Worm (Caenorhabditis elegans) whole organism, L2 larva: ENCODE measurements around the gene Y46G5A.15.

Source experiments
- C34F6.9 ChIP-seq: fragments of 150-350 bp; optimal IDR thresholded peaks from 2 replicates; lab custom pipeline; 2014; ENCODE audit warnings: missing biosample characterization, missing genetic modification characterization
- F13H6.1 ChIP-seq: sonication (generic microtip); optimal IDR thresholded peaks from 2 replicates; lab custom pipeline; 2016; ENCODE audit warnings: missing genetic modification characterization, missing compliant biosample characterization
- R02D3.7 ChIP-seq: fragments of 150-350 bp; optimal IDR thresholded peaks from 2 replicates; lab custom pipeline; 2014; ENCODE audit warnings: missing biosample characterization, missing genetic modification characterization
- Y55F3AM.14 ChIP-seq: fragments of 200-800 bp; sonication (Bioruptor generic); optimal IDR thresholded peaks from 2 replicates; lab custom pipeline; 2018; ENCODE audit warnings: mild to moderate bottlenecking, missing genetic modification characterization, missing compliant biosample characterization
- ZK546.5 ChIP-seq: sonication (generic microtip); optimal IDR thresholded peaks from 2 replicates; lab custom pipeline; 2017; ENCODE audit warnings: missing biosample characterization, missing genetic modification characterization
- aly-2 ChIP-seq: fragments of 150-350 bp; optimal IDR thresholded peaks from 2 replicates; lab custom pipeline; 2014; ENCODE audit warnings: missing biosample characterization, missing genetic modification characterization
- ama-1 ChIP-seq: fragments of 150-350 bp; optimal IDR thresholded peaks from 2 replicates; lab custom pipeline; 2018; ENCODE audit warnings: inconsistent platforms
- ceh-16 ChIP-seq: fragments of 150-350 bp; optimal IDR thresholded peaks from 2 replicates; lab custom pipeline; 2014; ENCODE audit warnings: missing biosample characterization, missing genetic modification characterization
- crh-2 ChIP-seq: sonication (generic microtip); optimal IDR thresholded peaks from 2 replicates; lab custom pipeline; 2017; ENCODE audit warnings: missing biosample characterization, missing genetic modification characterization
- dmd-4 ChIP-seq: sonication (generic microtip); optimal IDR thresholded peaks from 2 replicates; lab custom pipeline; 2017; ENCODE audit warnings: missing biosample characterization, missing genetic modification characterization
- elt-1 ChIP-seq: fragments of 150-350 bp; optimal IDR thresholded peaks from 2 replicates; lab custom pipeline; 2014; ENCODE audit warnings: missing biosample characterization, missing genetic modification characterization
- elt-3 ChIP-seq: sonication (generic microtip); optimal IDR thresholded peaks from 2 replicates; lab custom pipeline; 2017; ENCODE audit warnings: missing biosample characterization, missing genetic modification characterization
- fos-1 ChIP-seq: fragments of 150-350 bp; optimal IDR thresholded peaks from 2 replicates; lab custom pipeline; 2014; ENCODE audit warnings: missing biosample characterization, missing genetic modification characterization
- lin-13 ChIP-seq: fragments of 150-350 bp; optimal IDR thresholded peaks from 2 replicates; lab custom pipeline; 2014; ENCODE audit warnings: missing biosample characterization, missing genetic modification reagents, missing genetic modification characterization
- lin-39 ChIP-seq: fragments of 150-350 bp; optimal IDR thresholded peaks from 2 replicates; lab custom pipeline; 2014; ENCODE audit warnings: missing biosample characterization, missing genetic modification reagents, missing genetic modification characterization
- lsy-2 ChIP-seq, 2 experiments: fragments of 150-350 bp in 1 of 2; sonication (generic microtip) in 1 of 2; optimal IDR thresholded peaks; 2 replicates each; lab custom pipeline; 2014 to 2017; ENCODE audit warnings: missing biosample characterization in 2 of 2, missing genetic modification characterization in 2 of 2
- mbf-1 ChIP-seq: sonication (generic microtip); optimal IDR thresholded peaks from 2 replicates; lab custom pipeline; 2017; ENCODE audit warnings: missing biosample characterization, missing genetic modification characterization
- mdl-1 ChIP-seq, 2 experiments: fragments of 150-350 bp in 1 of 2; sonication (generic microtip) in 1 of 2; optimal IDR thresholded peaks; 2 replicates each; lab custom pipeline; 2017; ENCODE audit warnings: missing biosample characterization in 2 of 2, missing genetic modification characterization in 2 of 2
- nhr-11 ChIP-seq: fragments of 150-350 bp; optimal IDR thresholded peaks from 2 replicates; lab custom pipeline; 2014; ENCODE audit warnings: missing biosample characterization, missing genetic modification characterization
- nhr-129 ChIP-seq: fragments of 150-350 bp; optimal IDR thresholded peaks from 2 replicates; lab custom pipeline; 2014; ENCODE audit warnings: missing biosample characterization, missing genetic modification characterization
- nhr-21 ChIP-seq: fragments of 150-350 bp; optimal IDR thresholded peaks from 2 replicates; lab custom pipeline; 2014; ENCODE audit warnings: missing biosample characterization, missing genetic modification characterization
- nhr-23 ChIP-seq: fragments of 150-350 bp; optimal IDR thresholded peaks from 2 replicates; lab custom pipeline; 2014; ENCODE audit warnings: missing biosample characterization, missing genetic modification reagents, missing genetic modification characterization
- nhr-237 ChIP-seq: fragments of 150-350 bp; optimal IDR thresholded peaks from 2 replicates; lab custom pipeline; 2014; ENCODE audit warnings: missing biosample characterization, missing genetic modification characterization
- nhr-25 ChIP-seq: fragments of 150-350 bp; sonication (generic microtip); optimal IDR thresholded peaks from 3 replicates; lab custom pipeline; 2014; ENCODE audit warnings: missing biosample characterization, missing genetic modification characterization
- nhr-6 ChIP-seq: fragments of 150-350 bp; optimal IDR thresholded peaks from 2 replicates; lab custom pipeline; 2014; ENCODE audit warnings: missing biosample characterization, missing genetic modification characterization
- skn-1 ChIP-seq: sonication (generic microtip); optimal IDR thresholded peaks from 2 replicates; lab custom pipeline; 2017; ENCODE audit warnings: missing biosample characterization, missing genetic modification characterization
- sma-3 ChIP-seq: sonication (generic microtip); optimal IDR thresholded peaks from 2 replicates; lab custom pipeline; 2016; ENCODE audit warnings: missing genetic modification reagents, missing genetic modification characterization, missing compliant biosample characterization
- sma-9 ChIP-seq, 2 experiments: fragments of 150-350 bp in 1 of 2; sonication (generic microtip) in 1 of 2; optimal IDR thresholded peaks; 2 replicates each; lab custom pipeline; 2014 to 2016; ENCODE audit warnings: missing genetic modification characterization in 2 of 2, mild to moderate bottlenecking in 1 of 2, missing biosample characterization in 1 of 2, missing compliant biosample characterization in 1 of 2, missing genetic modification reagents in 1 of 2, moderate library complexity in 1 of 2
- snpc-4 ChIP-seq: fragments of 150-350 bp; optimal IDR thresholded peaks from 2 replicates; lab custom pipeline; 2014; ENCODE audit warnings: missing biosample characterization, missing genetic modification characterization
- unc-55 ChIP-seq: fragments of 150-350 bp; sonication (generic microtip); optimal IDR thresholded peaks from 3 replicates; lab custom pipeline; 2014; ENCODE audit warnings: missing biosample characterization, missing genetic modification reagents, missing genetic modification characterization
- unc-62 ChIP-seq: fragments of 150-350 bp; optimal IDR thresholded peaks from 2 replicates; lab custom pipeline; 2014; ENCODE audit warnings: missing biosample characterization, missing genetic modification reagents, missing genetic modification characterization
- zag-1 ChIP-seq: fragments of 150-350 bp; optimal IDR thresholded peaks from 2 replicates; lab custom pipeline; 2014; ENCODE audit warnings: missing biosample characterization, missing genetic modification characterization
- ztf-1 ChIP-seq: fragments of 200-800 bp; sonication (Bioruptor generic); conservative IDR thresholded peaks from 2 replicates; pipeline ENCODE4 v1.3.6; 2022; ENCODE audit warnings: missing genetic modification characterization, missing compliant biosample characterization
- ztf-11 ChIP-seq: sonication (generic microtip); optimal IDR thresholded peaks from 2 replicates; lab custom pipeline; 2017; ENCODE audit warnings: missing biosample characterization, missing genetic modification characterization
- ztf-4 ChIP-seq: fragments of 150-350 bp; optimal IDR thresholded peaks from 2 replicates; lab custom pipeline; 2014; ENCODE audit warnings: missing biosample characterization, missing genetic modification characterization

The Y46G5A.15 gene

ce11 chrII:12797211-12797794 is 12.1 kb upstream of the Y46G5A.15 start:
- TF ChIP-seq nhr-237 (no peak), fos-1 (tag; lab: Kevin White, UChicago) (peak; percentile 52), ama-1 (lab: Kevin White, UChicago) (peak; percentile 36), lsy-2 (tag; optimal IDR thresholded peaks at IDR 0.05; lab: Kevin White, UChicago) (peak in 1 of 2 experiments; percentile 26), C34F6.9 (tag; lab: Kevin White, UChicago) (peak; percentile 30), crh-2 (tag; lab: Kevin White, UChicago) (peak; percentile 61), lin-13 (GFP tag; lab: Kevin White, UChicago) (peak; percentile 25), sma-9 (GFP tag; optimal IDR thresholded peaks at IDR 0.05; lab: Kevin White, UChicago) (peak; percentile 50), sma-9 (tag; optimal IDR thresholded peaks at IDR 0.05; lab: Kevin White, UChicago) (no peak), ztf-11 (no peak)

DNA sequence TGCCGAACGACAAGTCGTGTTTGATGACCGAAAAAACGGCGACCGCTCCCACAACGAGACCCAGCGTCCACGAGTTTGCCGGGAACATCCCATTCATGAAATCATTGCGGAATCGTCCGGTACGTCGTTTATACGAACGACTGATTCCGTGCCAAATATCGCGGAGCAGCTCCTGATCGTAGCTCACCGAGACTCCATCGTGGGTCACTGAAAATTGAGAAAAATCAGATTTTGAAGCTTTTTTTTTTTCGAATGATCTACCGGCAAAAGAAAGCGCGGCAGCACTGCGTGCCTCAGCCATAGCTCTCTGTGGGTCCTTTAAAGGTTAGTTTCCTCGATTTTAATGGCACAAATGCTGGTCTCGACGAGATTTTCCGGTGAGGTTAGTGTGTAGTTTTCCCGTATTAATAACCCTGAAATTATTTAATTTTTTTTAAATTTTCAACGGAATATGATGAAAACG is 10.9 kb upstream of the Y46G5A.15 start, which contains the start of gene cpt-1:
Gene cpt-1 (minus strand): TSS at position 413 of the 463 bp plus-strand sequence.
- TF ChIP-seq fos-1 (tag; lab: Kevin White, UChicago) (no peak), ama-1 (lab: Kevin White, UChicago) (no peak), mbf-1 (tag; lab: Kevin White, UChicago) (no peak)
- TF ChIP-seq, all 48 proteins: peak for 0

- peak; percentile 18 for TF ChIP-seq ztf-4 (tag; lab: Kevin White, UChicago)
- no peak for TF ChIP-seq nhr-6 (tag; lab: Kevin White, UChicago)
These were observed 10.0 kb upstream of the Y46G5A.15 start for ce11 chrII:12795188-12795587.

ce11 chrII:12790392-12790791 is 5.2 kb upstream of the Y46G5A.15 start:
- TF ChIP-seq zag-1 (no peak), F13H6.1 (tag; lab: Kevin White, UChicago) (no peak), lin-39 (tag; lab: Kevin White, UChicago) (no peak), dmd-4 (tag; lab: Kevin White, UChicago) (no peak), mbf-1 (tag; lab: Kevin White, UChicago) (no peak), unc-62 (GFP tag; lab: Kevin White, UChicago) (no peak), aly-2 (no peak), mdl-1 (tag; optimal IDR thresholded peaks at IDR 0.05; lab: Kevin White, UChicago) (no peak), ZK546.5 (tag; lab: Kevin White, UChicago) (no peak), snpc-4 (no peak), skn-1 (tag; lab: Kevin White, UChicago) (no peak), nhr-129 (no peak), nhr-237 (no peak), nhr-23 (tag; lab: Kevin White, UChicago) (no peak), elt-1 (tag; lab: Kevin White, UChicago) (no peak)
- TF ChIP-seq, all 48 proteins: peak for 0

- TF ChIP-seq lin-13 (GFP tag; lab: Kevin White, UChicago) = no peak
- TF ChIP-seq elt-1 (tag; lab: Kevin White, UChicago) = no peak
- TF ChIP-seq elt-3 (tag; lab: Kevin White, UChicago) = no peak
- no peak for TF ChIP-seq ztf-1 (GFP tag; lab: Robert Waterston, UW)
These were observed 4.3 kb upstream of the Y46G5A.15 start for ce11 chrII:12789497-12789896.

ce11 chrII:12787831-12788248 is 2.6 kb upstream of the Y46G5A.15 start, which contains the start of gene alkb-7:
Gene alkb-7, minus strand, starts transcription at chrII:12788153.
- TF ChIP-seq mbf-1 (tag; lab: Kevin White, UChicago) (no peak), ztf-11 (no peak), Y55F3AM.14 (GFP tag; lab: Kevin White, UChicago) (peak; percentile 52), C34F6.9 (tag; lab: Kevin White, UChicago) (no peak), unc-62 (GFP tag; lab: Kevin White, UChicago) (no peak), F13H6.1 (tag; lab: Kevin White, UChicago) (no peak), nhr-11 (tag; lab: Kevin White, UChicago) (no peak), ama-1 (lab: Kevin White, UChicago) (peak; percentile 43), R02D3.7 (tag; lab: Kevin White, UChicago) (no peak), sma-3 (GFP tag; lab: Kevin White, UChicago) (no peak), nhr-25 (no peak), nhr-21 (tag; lab: Kevin White, UChicago) (peak; percentile 57), ceh-16 (tag; lab: Kevin White, UChicago) (no peak), fos-1 (tag; lab: Kevin White, UChicago) (no peak), ztf-4 (tag; lab: Kevin White, UChicago) (no peak), dmd-4 (tag; lab: Kevin White, UChicago) (no peak), unc-55 (GFP tag; lab: Kevin White, UChicago) (no peak)
